Worm (Caenorhabditis elegans) whole organism, L4/young adult: Measurements from ENCODE around the gene F58B4.6.

Experiments used
- W03F9.2 ChIP-seq: fragments of 150-350 bp; optimal IDR thresholded peaks from 2 replicates; lab custom pipeline; 2014; ENCODE audit warnings: missing biosample characterization, missing genetic modification characterization
- dao-5 ChIP-seq: sonication (generic microtip); optimal IDR thresholded peaks from 2 replicates; lab custom pipeline; 2016; ENCODE audit warnings: missing genotype, missing genetic modification characterization, moderate library complexity, missing compliant biosample characterization
- him-1 ChIP-seq: sonication (generic microtip); optimal IDR thresholded peaks from 2 replicates; lab custom pipeline; 2016; ENCODE audit warnings: missing genotype, missing genetic modification reagents, missing genetic modification characterization, missing compliant biosample characterization

DNA sequence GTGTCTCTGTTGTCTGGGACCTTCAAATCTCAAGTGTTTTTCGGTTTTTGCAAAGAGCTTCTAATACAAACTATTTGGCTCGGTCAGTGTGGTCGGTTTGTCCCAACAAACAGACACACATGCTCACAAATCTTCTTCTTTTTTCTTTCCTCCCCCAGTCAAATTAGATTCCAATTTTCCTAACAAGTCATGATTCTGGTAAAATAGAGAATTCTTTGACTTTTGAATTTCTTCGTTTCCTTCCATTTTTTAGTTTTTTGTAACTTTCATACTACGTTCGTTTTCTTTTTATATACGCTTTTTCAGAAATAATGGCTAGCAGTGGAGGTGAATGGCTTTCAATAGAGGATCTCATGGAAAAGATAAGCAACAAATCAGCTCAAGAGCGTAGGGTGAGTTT is 21.1 kb upstream of the F58B4.6 start, which contains the start of gene F32D8.15:
- TF ChIP-seq him-1 (no peak), dao-5 (tag; lab: Kevin White, UChicago) (no peak), W03F9.2 (tag; lab: Kevin White, UChicago) (no peak)
